Worm (Caenorhabditis elegans): ENCODE measurements around the gene poml-1.

poml-1 gene

ce11 chrX:13700642-13701233 is 22.0 kb downstream of the poml-1 start (continued):
- TF ChIP-seq unc-62 (GFP tag; optimal IDR thresholded peaks at IDR 0.05) (peak; percentile 96), nhr-23 (tag; optimal IDR thresholded peaks at IDR 0.05) (peak; percentile 99), eor-1 (tag; optimal IDR thresholded peaks at IDR 0.05) (peak in 1 of 2 experiments; percentile 83), skn-1 (tag; optimal IDR thresholded peaks at IDR 0.05) (peak; percentile 99), elt-1 (tag; optimal IDR thresholded peaks at IDR 0.05) (peak; percentile 88), tbx-2 (tag; optimal IDR thresholded peaks at IDR 0.05) (peak; percentile 99)

- no peak for TF ChIP-seq ztf-4 (tag; optimal IDR thresholded peaks at IDR 0.05)
- TF ChIP-seq nhr-12 (tag; optimal IDR thresholded peaks at IDR 0.05): no peak
- no peak for TF ChIP-seq nhr-43 (tag; optimal IDR thresholded peaks at IDR 0.05; ENCODE audit: poor library complexity, severe bottlenecking)
- no peak for TF ChIP-seq lsy-12 (tag; optimal IDR thresholded peaks at IDR 0.05)
Measured at ce11 chrX:13697520-13697919, 25.2 kb downstream of the poml-1 start.

ce11 chrX:13696152-13696551 is 26.6 kb downstream of the poml-1 start:
- TF ChIP-seq sea-2 (GFP tag; optimal IDR thresholded peaks at IDR 0.05): no peak
- no peak for TF ChIP-seq ceh-9 (tag; optimal IDR thresholded peaks at IDR 0.05)
- no peak for TF ChIP-seq nhr-237 (tag; optimal IDR thresholded peaks at IDR 0.05)
- no peak for TF ChIP-seq ceh-16 (tag; optimal IDR thresholded peaks at IDR 0.05)
- TF ChIP-seq ztf-11 (tag; optimal IDR thresholded peaks at IDR 0.05): no peak
- TF ChIP-seq hmg-11 (tag; optimal IDR thresholded peaks at IDR 0.05): no peak
- no peak for TF ChIP-seq skn-1 (tag; optimal IDR thresholded peaks at IDR 0.05)
- no peak for TF ChIP-seq fos-1 (tag; optimal IDR thresholded peaks at IDR 0.05)
- TF ChIP-seq ztf-4 (tag; optimal IDR thresholded peaks at IDR 0.05): no peak
- TF ChIP-seq ama-1 (optimal IDR thresholded peaks at IDR 0.05): no peak
- no peak for TF ChIP-seq aly-2 (tag; optimal IDR thresholded peaks at IDR 0.05)
- no peak for TF ChIP-seq ceh-82 (tag; optimal IDR thresholded peaks at IDR 0.05)
- TF ChIP-seq unc-39 (tag; optimal IDR thresholded peaks at IDR 0.05): no peak
- TF ChIP-seq nhr-67 (tag; optimal IDR thresholded peaks at IDR 0.05): no peak
- no peak for TF ChIP-seq pqm-1 (tag; optimal IDR thresholded peaks at IDR 0.05)

ce11 chrX:13690333-13690732 is 32.4 kb downstream of the poml-1 start:
- TF ChIP-seq snpc-4 (tag; optimal IDR thresholded peaks at IDR 0.05) (peak; percentile 60), pqm-1 (tag; optimal IDR thresholded peaks at IDR 0.05) (no peak)

ce11 chrX:13687655-13688054 is 35.1 kb downstream of the poml-1 start, which contains the start of gene adm-2:
Gene adm-2, plus strand, starts transcription at chrX:13687955.
- TF ChIP-seq ztf-4 (tag; optimal IDR thresholded peaks at IDR 0.05) (no peak), pha-4 (tag; optimal IDR thresholded peaks at IDR 0.05) (peak; percentile 85)

- TF ChIP-seq ztf-11 (tag; optimal IDR thresholded peaks at IDR 0.05) (no peak), ceh-28 (tag; optimal IDR thresholded peaks at IDR 0.05) (peak; percentile 49), ceh-82 (tag; optimal IDR thresholded peaks at IDR 0.05) (no peak), nhr-43 (tag; optimal IDR thresholded peaks at IDR 0.05; ENCODE audit: poor library complexity, severe bottlenecking) (no peak), nhr-237 (tag; optimal IDR thresholded peaks at IDR 0.05) (no peak), skn-1 (tag; optimal IDR thresholded peaks at IDR 0.05) (no peak), jun-1 (tag; optimal IDR thresholded peaks at IDR 0.05) (no peak), egl-27 (tag; optimal IDR thresholded peaks at IDR 0.05) (no peak), nhr-12 (tag; optimal IDR thresholded peaks at IDR 0.05) (no peak), nfya-1 (tag; optimal IDR thresholded peaks at IDR 0.05; ENCODE audit: insufficient read depth) (peak; percentile 75), sea-2 (GFP tag; optimal IDR thresholded peaks at IDR 0.05) (peak; percentile 24), mml-1 (tag; optimal IDR thresholded peaks at IDR 0.05) (no peak), hmg-11 (tag; optimal IDR thresholded peaks at IDR 0.05) (peak; percentile 90), zag-1 (tag; optimal IDR thresholded peaks at IDR 0.05) (peak; percentile 1), egl-5 (tag; optimal IDR thresholded peaks at IDR 0.05) (peak; percentile 75), nhr-76 (tag; optimal IDR thresholded peaks at IDR 0.05) (no peak), lin-39 (tag; optimal IDR thresholded peaks at IDR 0.05) (peak; percentile 91), eor-1 (tag; optimal IDR thresholded peaks at IDR 0.05) (no peak), mdl-1 (tag; optimal IDR thresholded peaks at IDR 0.05) (peak; percentile 5), fos-1 (tag; optimal IDR thresholded peaks at IDR 0.05) (no peak), elt-2 (tag; optimal IDR thresholded peaks at IDR 0.05) (peak; percentile 22), R02D3.7 (tag; optimal IDR thresholded peaks at IDR 0.05) (peak; percentile 36), nhr-77 (tag; optimal IDR thresholded peaks at IDR 0.05) (no peak), nhr-23 (tag; optimal IDR thresholded peaks at IDR 0.05) (peak; percentile 71), unc-39 (tag; optimal IDR thresholded peaks at IDR 0.05) (no peak), unc-62 (GFP tag; optimal IDR thresholded peaks at IDR 0.05) (peak; percentile 85), pha-4 (tag; optimal IDR thresholded peaks at IDR 0.05) (peak; percentile 20), nhr-25 (tag; optimal IDR thresholded peaks at IDR 0.05) (peak; percentile 90), elt-1 (tag; optimal IDR thresholded peaks at IDR 0.05) (peak; percentile 43), snpc-4 (tag; optimal IDR thresholded peaks at IDR 0.05) (peak; percentile 31), lin-15B (tag; optimal IDR thresholded peaks at IDR 0.05) (peak; percentile 15), tbx-2 (tag; optimal IDR thresholded peaks at IDR 0.05) (peak; percentile 54)
Measured at ce11 chrX:13687111-13687512, 35.6 kb downstream of the poml-1 start.

Data from whole organism, L3 larva.